Worm (Caenorhabditis elegans): ENCODE data around the gene Y38A10A.2.

DNA sequence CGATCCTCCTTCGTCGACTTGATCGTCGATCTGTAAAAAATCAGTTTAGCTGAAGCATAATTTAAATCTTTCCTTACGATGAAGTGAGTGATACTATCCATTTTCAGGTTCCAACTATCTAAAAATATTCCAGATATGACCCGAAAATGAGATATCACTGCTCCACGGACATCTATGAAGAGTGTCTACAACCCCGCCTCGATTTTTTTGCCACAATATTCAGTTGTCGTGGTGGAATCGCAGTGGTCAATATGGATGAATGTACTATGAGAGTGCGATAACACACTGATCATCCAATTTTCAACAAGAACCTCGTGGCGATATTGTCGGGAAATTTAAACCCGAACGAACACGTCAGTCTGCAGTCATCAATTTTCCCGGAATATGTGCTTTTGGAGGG is 21.9 kb downstream of the Y38A10A.2 start, which contains the start of gene R01B10.2:
- TF ChIP-seq him-1 (tag; optimal IDR thresholded peaks at IDR 0.05) = no peak
- no peak for TF ChIP-seq dao-5 (tag; optimal IDR thresholded peaks at IDR 0.05)

Data from whole organism, L4/young adult.